Worm (Caenorhabditis elegans) whole organism, L2 larva: ENCODE measurements around the gene Y65A5A.2.

Source experiments
- F13H6.1 ChIP-seq: sonication (generic microtip); optimal IDR thresholded peaks from 2 replicates; lab custom pipeline; 2016; ENCODE audit warnings: missing genetic modification characterization, missing compliant biosample characterization
- Y55F3AM.14 ChIP-seq: fragments of 200-800 bp; sonication (Bioruptor generic); optimal IDR thresholded peaks from 2 replicates; lab custom pipeline; 2018; ENCODE audit warnings: mild to moderate bottlenecking, missing genetic modification characterization, missing compliant biosample characterization
- alr-1 ChIP-seq: fragments of 150-350 bp; optimal IDR thresholded peaks from 2 replicates; lab custom pipeline; 2014; ENCODE audit warnings: missing biosample characterization, missing genetic modification characterization
- ama-1 ChIP-seq: fragments of 150-350 bp; optimal IDR thresholded peaks from 2 replicates; lab custom pipeline; 2018; ENCODE audit warnings: inconsistent platforms
- elt-1 ChIP-seq: fragments of 150-350 bp; optimal IDR thresholded peaks from 2 replicates; lab custom pipeline; 2014; ENCODE audit warnings: missing biosample characterization, missing genetic modification characterization
- lin-13 ChIP-seq: fragments of 150-350 bp; optimal IDR thresholded peaks from 2 replicates; lab custom pipeline; 2014; ENCODE audit warnings: missing biosample characterization, missing genetic modification reagents, missing genetic modification characterization
- nhr-11 ChIP-seq: fragments of 150-350 bp; optimal IDR thresholded peaks from 2 replicates; lab custom pipeline; 2014; ENCODE audit warnings: missing biosample characterization, missing genetic modification characterization
- nhr-12 ChIP-seq: fragments of 150-350 bp; optimal IDR thresholded peaks from 2 replicates; lab custom pipeline; 2014; ENCODE audit warnings: missing biosample characterization, missing genetic modification characterization
- skn-1 ChIP-seq: sonication (generic microtip); optimal IDR thresholded peaks from 2 replicates; lab custom pipeline; 2017; ENCODE audit warnings: missing biosample characterization, missing genetic modification characterization
- unc-55 ChIP-seq: fragments of 150-350 bp; sonication (generic microtip); optimal IDR thresholded peaks from 3 replicates; lab custom pipeline; 2014; ENCODE audit warnings: missing biosample characterization, missing genetic modification reagents, missing genetic modification characterization

DNA sequence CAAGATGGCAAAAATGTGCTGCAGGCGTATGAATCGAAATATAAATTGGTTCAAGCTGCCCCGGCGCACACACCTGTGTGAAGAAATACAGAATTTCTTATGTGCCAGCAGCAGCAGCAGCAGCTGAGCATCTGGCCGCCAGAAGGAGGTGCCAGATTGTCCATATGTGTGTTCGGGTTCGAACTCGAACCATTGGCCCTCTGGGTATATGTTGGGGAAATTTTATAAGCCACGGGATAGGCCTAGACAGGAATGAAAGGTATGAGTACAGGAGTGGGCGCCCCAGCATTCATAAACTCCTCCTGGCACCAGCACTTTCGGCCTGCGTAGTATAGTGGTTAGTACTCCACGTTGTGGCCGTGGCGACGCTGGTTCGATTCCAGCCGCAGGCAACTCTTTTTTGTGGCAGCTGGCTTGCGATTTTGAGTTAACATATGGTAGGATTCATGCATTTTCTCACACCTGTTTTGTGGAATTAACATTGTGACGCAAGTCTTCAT lies 23.6 kb upstream of the Y65A5A.2 start:
- no peak for TF ChIP-seq lin-13 (GFP tag; lab: Kevin White, UChicago)
- TF ChIP-seq F13H6.1 (tag; lab: Kevin White, UChicago), result no peak
- TF ChIP-seq skn-1 (tag; lab: Kevin White, UChicago), result no peak
- no peak for TF ChIP-seq nhr-11 (tag; lab: Kevin White, UChicago)
- no peak for TF ChIP-seq ama-1 (lab: Kevin White, UChicago)
- no peak for TF ChIP-seq elt-1 (tag; lab: Kevin White, UChicago)
- TF ChIP-seq alr-1 (tag; lab: Kevin White, UChicago), result no peak
- TF ChIP-seq unc-55 (GFP tag; lab: Kevin White, UChicago), result peak; percentile 59
- no peak for TF ChIP-seq nhr-12 (tag; lab: Kevin White, UChicago)
- TF ChIP-seq Y55F3AM.14 (GFP tag; lab: Kevin White, UChicago), result peak; percentile 19
